Fruit fly (Drosophila melanogaster) whole organism, embryonic: ENCODE data around the gene EndoGI.

Source experiments
- Atf3 ChIP-seq: fragments of 200-800 bp; sonication (Bioruptor generic); optimal IDR thresholded peaks from 3 replicates; lab custom pipeline; 2016; ENCODE audit warnings: missing biosample characterization, missing genetic modification characterization
- Bgb ChIP-seq: fragments of 200-800 bp; sonication (Bioruptor generic); IDR thresholded peaks from 2 replicates; pipeline ENCODE4 v1.3.6; 2022; ENCODE audit warnings: missing biosample characterization, missing genetic modification characterization; ENCODE audit not compliant: partially characterized antibody
- CG10543 ChIP-seq: fragments of 200-800 bp; sonication (Bioruptor generic); optimal IDR thresholded peaks from 3 replicates; lab custom pipeline; 2017; ENCODE audit warnings: missing biosample characterization, mild to moderate bottlenecking, missing genetic modification characterization, moderate library complexity
- CG11504 ChIP-seq: fragments of 200-800 bp; sonication (Bioruptor generic); optimal IDR thresholded peaks from 3 replicates; lab custom pipeline; 2019; ENCODE audit warnings: missing biosample characterization, mild to moderate bottlenecking, missing genetic modification characterization, moderate library complexity
- CG11696 ChIP-seq: fragments of 200-800 bp; sonication (Bioruptor generic); IDR thresholded peaks from 2 replicates; pipeline ENCODE4 v1.3.6; 2022; ENCODE audit warnings: missing biosample characterization, missing genetic modification characterization
- CG15601 ChIP-seq: fragments of 200-800 bp; sonication (Bioruptor generic); optimal IDR thresholded peaks from 3 replicates; lab custom pipeline; 2019; ENCODE audit warnings: missing biosample characterization, mild to moderate bottlenecking, missing genetic modification characterization, moderate library complexity
- CG17912 ChIP-seq: fragments of 200-800 bp; sonication (Bioruptor generic); optimal IDR thresholded peaks from 2 replicates; lab custom pipeline; 2018; ENCODE audit warnings: missing biosample characterization, mild to moderate bottlenecking, missing genetic modification characterization
- CG1832 ChIP-seq: fragments of 200-800 bp; sonication (Bioruptor generic); optimal IDR thresholded peaks from 2 replicates; lab custom pipeline; 2017; ENCODE audit warnings: missing biosample characterization, mild to moderate bottlenecking, missing genetic modification characterization, inconsistent platforms
- CG2875 ChIP-seq: fragments of 200-800 bp; sonication (Bioruptor generic); optimal IDR thresholded peaks from 2 replicates; lab custom pipeline; 2017; ENCODE audit warnings: missing biosample characterization, mild to moderate bottlenecking, missing genetic modification characterization, missing genetic modification reagents
- CG30020 ChIP-seq: fragments of 200-800 bp; optimal IDR thresholded peaks from 2 replicates; lab custom pipeline; 2019; ENCODE audit warnings: missing biosample characterization, mild to moderate bottlenecking, missing genetic modification characterization, moderate library complexity
- CG3065 ChIP-seq: fragments of 200-800 bp; sonication (Bioruptor generic); optimal IDR thresholded peaks from 2 replicates; lab custom pipeline; 2016; ENCODE audit warnings: missing biosample characterization, missing genetic modification characterization
- CG34376 ChIP-seq: fragments of 200-800 bp; sonication (Bioruptor generic); optimal IDR thresholded peaks from 2 replicates; lab custom pipeline; 2018; ENCODE audit warnings: missing biosample characterization, mild to moderate bottlenecking, missing genetic modification characterization
- CG5180 ChIP-seq: fragments of 200-800 bp; sonication (Bioruptor generic); optimal IDR thresholded peaks from 3 replicates; lab custom pipeline; 2017; ENCODE audit warnings: missing biosample characterization, missing genetic modification characterization, mild to moderate bottlenecking, moderate library complexity, missing genetic modification reagents
- CG5245 ChIP-seq: fragments of 200-800 bp; sonication (Bioruptor generic); optimal IDR thresholded peaks from 3 replicates; lab custom pipeline; 2016; ENCODE audit warnings: missing biosample characterization, missing genetic modification characterization
- CG7987 ChIP-seq: fragments of 200-800 bp; sonication (Bioruptor generic); optimal IDR thresholded peaks from 2 replicates; lab custom pipeline; 2018; ENCODE audit warnings: missing biosample characterization, mild to moderate bottlenecking, missing genetic modification characterization, moderate library complexity
- CG8478 ChIP-seq: fragments of >200 bp; optimal IDR thresholded peaks from 2 replicates; lab custom pipeline; 2018
- CTCF ChIP-seq: fragments of 200-800 bp; sonication (Bioruptor generic); optimal IDR thresholded peaks from 2 replicates; lab custom pipeline; 2017; ENCODE audit warnings: missing biosample characterization, mild to moderate bottlenecking, missing genetic modification characterization, moderate library complexity
- CrebB ChIP-seq: fragments of 200-800 bp; sonication (Bioruptor generic); optimal IDR thresholded peaks from 3 replicates; lab custom pipeline; 2018; ENCODE audit warnings: missing biosample characterization, mild to moderate bottlenecking, missing genetic modification characterization
- Deaf1 ChIP-seq: fragments of 200-800 bp; optimal IDR thresholded peaks from 3 replicates; lab custom pipeline; 2019; ENCODE audit warnings: missing biosample characterization, mild to moderate bottlenecking, missing genetic modification characterization, moderate library complexity
- Dp ChIP-seq: fragments of 200-800 bp; sonication (Bioruptor generic); optimal IDR thresholded peaks from 2 replicates; lab custom pipeline; 2018; ENCODE audit warnings: missing biosample characterization, mild to moderate bottlenecking, missing genetic modification characterization, moderate library complexity
- Elba2 ChIP-seq: fragments of 200-800 bp; sonication (Bioruptor generic); optimal IDR thresholded peaks from 3 replicates; lab custom pipeline; 2016; ENCODE audit warnings: missing biosample characterization, missing genetic modification characterization
- Fer1 ChIP-seq: fragments of 200-800 bp; sonication (Bioruptor generic); optimal IDR thresholded peaks from 2 replicates; lab custom pipeline; 2017; ENCODE audit warnings: missing biosample characterization, mild to moderate bottlenecking, missing genetic modification characterization
- HLHmδ ChIP-seq: fragments of 200-800 bp; sonication (Bioruptor generic); optimal IDR thresholded peaks from 2 replicates; lab custom pipeline; 2018; ENCODE audit warnings: missing biosample characterization, mild to moderate bottlenecking, missing genetic modification characterization, moderate library complexity
- HmgZ ChIP-seq: fragments of 200-800 bp; sonication (Bioruptor generic); optimal IDR thresholded peaks from 2 replicates; lab custom pipeline; 2018; ENCODE audit warnings: missing biosample characterization, mild to moderate bottlenecking, missing genetic modification characterization
- Hr78 ChIP-seq, 2 experiments: fragments of 200-800 bp in 1 of 2; fragments of >200 bp in 1 of 2; sonication (Bioruptor generic) in 1 of 2; optimal IDR thresholded peaks; 2 replicates each; lab custom pipeline; 2017 to 2019; ENCODE audit warnings: missing biosample characterization in 2 of 2, missing genetic modification characterization in 2 of 2, mild to moderate bottlenecking in 1 of 2, moderate library complexity in 1 of 2
- Med ChIP-seq: fragments of 200-800 bp; sonication (Bioruptor generic); peaks from one replicate; lab custom pipeline; 2016; ENCODE audit warnings: missing biosample characterization, missing genetic modification characterization, mild to moderate bottlenecking, inconsistent platforms, moderate library complexity
- Mes4 ChIP-seq: fragments of 200-800 bp; sonication (Bioruptor generic); optimal IDR thresholded peaks from 2 replicates; lab custom pipeline; 2016; ENCODE audit warnings: missing biosample characterization, missing genetic modification characterization
- Mrtf ChIP-seq: fragments of 200-800 bp; sonication (Bioruptor generic); IDR thresholded peaks from 3 replicates; pipeline ENCODE4 v1.3.6; 2022; ENCODE audit warnings: missing biosample characterization, missing genetic modification characterization
- Nf-YC ChIP-seq: fragments of 200-800 bp; optimal IDR thresholded peaks from 3 replicates; lab custom pipeline; 2019; ENCODE audit warnings: missing biosample characterization, mild to moderate bottlenecking, missing genetic modification characterization, moderate library complexity
- Spps ChIP-seq: fragments of 200-800 bp; sonication (Bioruptor generic); optimal IDR thresholded peaks from 2 replicates; lab custom pipeline; 2018; ENCODE audit warnings: missing biosample characterization, mild to moderate bottlenecking, missing genetic modification characterization
- Trl ChIP-seq, 3 experiments: fragments of >200 bp in 2 of 3; fragments of 200-800 bp in 1 of 3; sonication (Bioruptor generic) in 1 of 3; optimal IDR thresholded peaks; 2 replicates in 1 of 3; 3 replicates in 2 of 3; lab custom pipeline; 2016 to 2017; ENCODE audit warnings: missing biosample characterization in 1 of 3, missing genetic modification characterization in 1 of 3
- ash1 ChIP-seq: fragments of 200-800 bp; sonication (Bioruptor generic); optimal IDR thresholded peaks from 2 replicates; lab custom pipeline; 2018; ENCODE audit warnings: missing biosample characterization, mild to moderate bottlenecking, missing genetic modification characterization
- bigmax ChIP-seq: fragments of 200-800 bp; sonication (Bioruptor generic); optimal IDR thresholded peaks from 2 replicates; lab custom pipeline; 2018; ENCODE audit warnings: missing biosample characterization, mild to moderate bottlenecking, missing genetic modification characterization
- chn ChIP-seq: fragments of 200-800 bp; sonication (Bioruptor generic); optimal IDR thresholded peaks from 2 replicates; lab custom pipeline; 2016; ENCODE audit warnings: missing biosample characterization, missing genetic modification characterization
- da ChIP-seq: fragments of 200-800 bp; sonication (Bioruptor generic); optimal IDR thresholded peaks from 2 replicates; lab custom pipeline; 2016; ENCODE audit warnings: missing biosample characterization, missing genetic modification characterization
- en ChIP-seq: fragments of 200-800 bp; sonication (Bioruptor generic); optimal IDR thresholded peaks from 2 replicates; lab custom pipeline; 2016; ENCODE audit warnings: missing biosample characterization, missing genetic modification characterization
- esg ChIP-seq: fragments of 200-800 bp; sonication (Bioruptor generic); conservative IDR thresholded peaks from 2 replicates; pipeline ENCODE4 v1.3.6; 2022; ENCODE audit warnings: missing biosample characterization, missing genetic modification characterization
- ftz-f1 ChIP-seq: fragments of 200-800 bp; sonication (Bioruptor generic); optimal IDR thresholded peaks from 2 replicates; lab custom pipeline; 2016; ENCODE audit warnings: missing biosample characterization, missing genetic modification characterization
- gro ChIP-seq: fragments of 200-800 bp; sonication (Bioruptor generic); optimal IDR thresholded peaks from 2 replicates; lab custom pipeline; 2016; ENCODE audit warnings: missing biosample characterization, missing genetic modification characterization
- gsb ChIP-seq: fragments of 200-800 bp; sonication (Bioruptor generic); IDR thresholded peaks from 2 replicates; pipeline ENCODE4 v1.3.6; 2022; ENCODE audit warnings: missing biosample characterization, missing genetic modification characterization
- ham ChIP-seq: fragments of 200-800 bp; sonication (Bioruptor generic); IDR thresholded peaks from 2 replicates; pipeline ENCODE4 v1.3.6; 2022; ENCODE audit warnings: missing biosample characterization, missing genetic modification characterization
- kah ChIP-seq: fragments of 200-800 bp; sonication (Bioruptor generic); optimal IDR thresholded peaks from 2 replicates; lab custom pipeline; 2018; ENCODE audit warnings: missing biosample characterization, mild to moderate bottlenecking, missing genetic modification characterization
- kni ChIP-seq: fragments of 200-800 bp; sonication (Bioruptor generic); optimal IDR thresholded peaks from 3 replicates; lab custom pipeline; 2017; ENCODE audit warnings: mild to moderate bottlenecking, missing biosample characterization, missing genetic modification reagents, missing genetic modification characterization
- luna ChIP-seq: fragments of 200-800 bp; sonication (Bioruptor generic); optimal IDR thresholded peaks from 2 replicates; lab custom pipeline; 2016; ENCODE audit warnings: missing biosample characterization, missing genetic modification characterization
- p53 ChIP-seq: fragments of 200-800 bp; sonication (Bioruptor generic); optimal IDR thresholded peaks from 2 replicates; lab custom pipeline; 2016; ENCODE audit warnings: missing biosample characterization, missing genetic modification characterization
- pho ChIP-seq: fragments of 200-800 bp; sonication (Bioruptor generic); optimal IDR thresholded peaks from 2 replicates; lab custom pipeline; 2016; ENCODE audit warnings: missing biosample characterization, missing genetic modification characterization
- ro ChIP-seq: fragments of 200-800 bp; sonication (Bioruptor generic); IDR thresholded peaks from 2 replicates; pipeline ENCODE4 v1.3.6; 2022; ENCODE audit warnings: missing biosample characterization, missing genetic modification characterization
- run ChIP-seq: fragments of 200-800 bp; sonication (Bioruptor generic); optimal IDR thresholded peaks from 3 replicates; lab custom pipeline; 2018; ENCODE audit warnings: missing biosample characterization, mild to moderate bottlenecking, missing genetic modification characterization
- shn ChIP-seq: fragments of 200-800 bp; sonication (Bioruptor generic); optimal IDR thresholded peaks from 3 replicates; lab custom pipeline; 2016; ENCODE audit warnings: missing biosample characterization, missing genetic modification characterization
- trem ChIP-seq: fragments of 200-800 bp; optimal IDR thresholded peaks from 3 replicates; lab custom pipeline; 2019; ENCODE audit warnings: missing biosample characterization, mild to moderate bottlenecking, missing genetic modification characterization, moderate library complexity
- twi ChIP-seq: fragments of 200-800 bp; optimal IDR thresholded peaks from 2 replicates; lab custom pipeline; 2019; ENCODE audit warnings: missing biosample characterization, mild to moderate bottlenecking, missing genetic modification characterization, moderate library complexity
- vnd ChIP-seq: fragments of 200-800 bp; sonication (Bioruptor generic); IDR thresholded peaks from 3 replicates; pipeline ENCODE4 v1.3.6; 2022; ENCODE audit warnings: missing biosample characterization, missing genetic modification characterization; ENCODE audit not compliant: partially characterized antibody

The EndoGI gene

dm6 chr2L:16271486-16271806 lies 14.0 kb downstream of the EndoGI start (continued):
- TF ChIP-seq pho (GFP tag; lab: Kevin White, UChicago) (no peak), Bgb (GFP tag; lab: Robert Waterston, UW) (no peak), CrebB (peak; percentile 16), Nf-YC (no peak), p53 (GFP tag; lab: Kevin White, UChicago) (no peak), CG11504 (peak; percentile 13), luna (GFP tag; lab: Kevin White, UChicago) (peak; percentile 13), Med (GFP tag; lab: Kevin White, UChicago) (peak; percentile 78), ro (GFP tag; lab: Robert Waterston, UW) (no peak), Spps (tag; lab: Kevin White, UChicago) (no peak), CTCF (GFP tag; lab: Kevin White, UChicago) (peak; percentile 5), CG15601 (no peak), Atf3 (GFP tag; lab: Kevin White, UChicago) (no peak), CG7987 (GFP tag; lab: Kevin White, UChicago) (peak; percentile 81), kni (GFP tag; lab: Kevin White, UChicago) (peak; percentile 48), ham (GFP tag; lab: Robert Waterston, UW) (no peak), CG10543 (peak; percentile 71), run (peak; percentile 65), esg (GFP tag; lab: Robert Waterston, UW) (no peak), Deaf1 (peak; percentile 4), Trl (optimal IDR thresholded peaks at IDR 0.05; lab: Kevin White, UChicago) (peak; percentile 66 to 89), Trl (GFP tag; optimal IDR thresholded peaks at IDR 0.05; lab: Kevin White, UChicago) (no peak), CG34376 (GFP tag; lab: Kevin White, UChicago) (peak; percentile 44), CG2875 (no peak), CG8478 (peak; percentile 63), gsb (GFP tag; lab: Robert Waterston, UW) (no peak), chn (GFP tag; lab: Kevin White, UChicago) (peak; percentile 62), Elba2 (no peak), CG11696 (GFP tag; lab: Robert Waterston, UW) (no peak), Mes4 (GFP tag; lab: Kevin White, UChicago) (no peak), Mrtf (GFP tag; lab: Robert Waterston, UW) (no peak), ash1 (GFP tag; lab: Kevin White, UChicago) (peak; percentile 43), trem (tag; lab: Kevin White, UChicago) (no peak), da (GFP tag; lab: Kevin White, UChicago) (peak; percentile 55), Dp (GFP tag; lab: Kevin White, UChicago) (peak; percentile 21), twi (tag; lab: Kevin White, UChicago) (peak; percentile 90), HLHmδ (GFP tag; lab: Kevin White, UChicago) (peak; percentile 86), kah (peak; percentile 23), HmgZ (tag; lab: Kevin White, UChicago) (peak; percentile 19), CG3065 (no peak), gro (peak; percentile 21), CG17912 (GFP tag; lab: Kevin White, UChicago) (peak; percentile 6), CG5245 (GFP tag; lab: Kevin White, UChicago) (no peak), Fer1 (GFP tag; lab: Kevin White, UChicago) (peak; percentile 33), vnd (GFP tag; lab: Robert Waterston, UW) (no peak), CG1832 (peak; percentile 89), en (GFP tag; lab: Kevin White, UChicago) (no peak), CG30020 (tag; lab: Kevin White, UChicago) (no peak), bigmax (GFP tag; lab: Kevin White, UChicago) (peak; percentile 17), CG5180 (GFP tag; lab: Kevin White, UChicago) (peak; percentile 1), ftz-f1 (GFP tag; lab: Kevin White, UChicago) (peak; percentile 89), shn (GFP tag; lab: Kevin White, UChicago) (no peak), Hr78 (GFP tag; optimal IDR thresholded peaks at IDR 0.05; lab: Kevin White, UChicago) (peak in 1 of 2 experiments; percentile 20)
